Fruit fly (Drosophila melanogaster) whole organism, embryonic: ENCODE measurements around the gene CG14252.
A peak's percentile ranks its signal among the peaks of the same experiment; 100 is the strongest.

Experiments
- ATbp ChIP-seq: fragments of 200-800 bp; sonication (Bioruptor generic); optimal IDR thresholded peaks from 2 replicates; lab custom pipeline; 2017; ENCODE audit warnings: missing biosample characterization, mild to moderate bottlenecking, missing genetic modification characterization, missing genetic modification reagents
- Antp ChIP-seq: fragments of 200-800 bp; sonication (Bioruptor generic); optimal IDR thresholded peaks from 3 replicates; lab custom pipeline; 2016; ENCODE audit warnings: missing biosample characterization, missing genetic modification characterization
- Atf3 ChIP-seq: fragments of 200-800 bp; sonication (Bioruptor generic); optimal IDR thresholded peaks from 3 replicates; lab custom pipeline; 2016; ENCODE audit warnings: missing biosample characterization, missing genetic modification characterization
- CG12104 ChIP-seq: fragments of 200-800 bp; sonication (Bioruptor generic); optimal IDR thresholded peaks from 3 replicates; lab custom pipeline; 2016; ENCODE audit warnings: missing biosample characterization, missing genetic modification characterization
- CG12299 ChIP-seq: fragments of 200-800 bp; sonication (Bioruptor generic); optimal IDR thresholded peaks from 2 replicates; lab custom pipeline; 2018; ENCODE audit warnings: missing biosample characterization, mild to moderate bottlenecking, missing genetic modification characterization
- CG12659 ChIP-seq: fragments of 200-800 bp; sonication (Bioruptor generic); optimal IDR thresholded peaks from 3 replicates; lab custom pipeline; 2017; ENCODE audit warnings: mild to moderate bottlenecking, missing biosample characterization, missing genetic modification reagents, missing genetic modification characterization
- CG13894 ChIP-seq: fragments of 200-800 bp; sonication (Bioruptor generic); optimal IDR thresholded peaks from 3 replicates; lab custom pipeline; 2018; ENCODE audit warnings: missing biosample characterization, mild to moderate bottlenecking, missing genetic modification characterization, moderate library complexity
- CG14050 ChIP-seq: fragments of 200-800 bp; sonication (Bioruptor generic); IDR thresholded peaks from 3 replicates; pipeline ENCODE4 v1.3.6; 2022; ENCODE audit warnings: missing biosample characterization, missing genetic modification characterization
- CG15011 ChIP-seq: fragments of 200-800 bp; sonication (Bioruptor generic); optimal IDR thresholded peaks from 3 replicates; lab custom pipeline; 2018; ENCODE audit warnings: missing biosample characterization, mild to moderate bottlenecking, missing genetic modification characterization
- CG18619 ChIP-seq: fragments of 200-800 bp; sonication (Bioruptor generic); optimal IDR thresholded peaks from 3 replicates; lab custom pipeline; 2017; ENCODE audit warnings: missing biosample characterization, mild to moderate bottlenecking, missing genetic modification characterization
- CG18764 ChIP-seq: fragments of 200-800 bp; sonication (Bioruptor generic); optimal IDR thresholded peaks from 3 replicates; lab custom pipeline; 2016; ENCODE audit warnings: missing biosample characterization, missing genetic modification characterization
- CG33213 ChIP-seq: fragments of 200-800 bp; sonication (Bioruptor generic); optimal IDR thresholded peaks from 3 replicates; lab custom pipeline; 2016; ENCODE audit warnings: missing biosample characterization, missing genetic modification characterization
- CG4854 ChIP-seq: fragments of 200-800 bp; sonication (Bioruptor generic); optimal IDR thresholded peaks from 2 replicates; lab custom pipeline; 2016; ENCODE audit warnings: missing biosample characterization, missing genetic modification characterization, inconsistent platforms
- CG6254 ChIP-seq: fragments of 200-800 bp; sonication (Bioruptor generic); optimal IDR thresholded peaks from 3 replicates; lab custom pipeline; 2017; ENCODE audit warnings: mild to moderate bottlenecking, missing biosample characterization, missing genetic modification reagents, missing genetic modification characterization
- CG7372 ChIP-seq: fragments of 200-800 bp; sonication (Bioruptor generic); IDR thresholded peaks from 2 replicates; pipeline ENCODE4 v1.3.6; 2022; ENCODE audit warnings: missing biosample characterization, missing genetic modification characterization
- CG7556 ChIP-seq: fragments of 200-800 bp; sonication (Bioruptor generic); optimal IDR thresholded peaks from 2 replicates; lab custom pipeline; 2017; ENCODE audit warnings: missing biosample characterization, mild to moderate bottlenecking, missing genetic modification characterization
- CG9437 ChIP-seq: fragments of 200-800 bp; sonication (Bioruptor generic); optimal IDR thresholded peaks from 2 replicates; lab custom pipeline; 2018; ENCODE audit warnings: missing biosample characterization, mild to moderate bottlenecking, missing genetic modification characterization
- CoRest ChIP-seq: fragments of 200-800 bp; sonication (Bioruptor generic); optimal IDR thresholded peaks from 3 replicates; lab custom pipeline; 2018; ENCODE audit warnings: missing biosample characterization, mild to moderate bottlenecking, missing genetic modification characterization, moderate library complexity
- Dad ChIP-seq: fragments of 200-800 bp; sonication (Bioruptor generic); optimal IDR thresholded peaks from 3 replicates; lab custom pipeline; 2016; ENCODE audit warnings: missing biosample characterization, missing genetic modification characterization
- Dp ChIP-seq: fragments of 200-800 bp; sonication (Bioruptor generic); optimal IDR thresholded peaks from 2 replicates; lab custom pipeline; 2018; ENCODE audit warnings: missing biosample characterization, mild to moderate bottlenecking, missing genetic modification characterization, moderate library complexity
- E2f2 ChIP-seq: fragments of 200-800 bp; sonication (Bioruptor generic); IDR thresholded peaks from 2 replicates; pipeline ENCODE4 v1.3.6; 2022; ENCODE audit warnings: missing biosample characterization, missing genetic modification characterization
- Fer2 ChIP-seq: fragments of 200-800 bp; sonication (Bioruptor generic); optimal IDR thresholded peaks from 2 replicates; lab custom pipeline; 2018; ENCODE audit warnings: missing biosample characterization, mild to moderate bottlenecking, missing genetic modification characterization, moderate library complexity
- H2.0 ChIP-seq: fragments of 200-800 bp; sonication (Bioruptor generic); IDR thresholded peaks from 2 replicates; pipeline ENCODE4 v1.3.6; 2022; ENCODE audit warnings: missing biosample characterization, missing genetic modification characterization
- Hr3 ChIP-seq: fragments of 200-800 bp; sonication (Bioruptor generic); optimal IDR thresholded peaks from 3 replicates; lab custom pipeline; 2016; ENCODE audit warnings: missing biosample characterization, missing genetic modification characterization
- Jarid2 ChIP-seq: fragments of 200-800 bp; sonication (Bioruptor generic); optimal IDR thresholded peaks from 3 replicates; lab custom pipeline; 2017; ENCODE audit warnings: mild to moderate bottlenecking, missing biosample characterization, missing genetic modification reagents, missing genetic modification characterization
- Mad ChIP-seq: fragments of 200-800 bp; sonication (Bioruptor generic); optimal IDR thresholded peaks from 2 replicates; lab custom pipeline; 2016; ENCODE audit warnings: missing biosample characterization, missing genetic modification characterization
- Nf-YC ChIP-seq: fragments of 200-800 bp; optimal IDR thresholded peaks from 3 replicates; lab custom pipeline; 2019; ENCODE audit warnings: missing biosample characterization, mild to moderate bottlenecking, missing genetic modification characterization, moderate library complexity
- Rx ChIP-seq: fragments of 200-800 bp; sonication (Bioruptor generic); IDR thresholded peaks from 2 replicates; pipeline ENCODE4 v1.3.6; 2022; ENCODE audit warnings: missing biosample characterization, missing genetic modification characterization
- Scr ChIP-seq: fragments of 200-800 bp; sonication (Bioruptor generic); IDR thresholded peaks from 2 replicates; pipeline ENCODE4 v1.3.6; 2022; ENCODE audit warnings: missing biosample characterization, missing genetic modification characterization; ENCODE audit not compliant: partially characterized antibody
- Sox100B ChIP-seq: fragments of 200-800 bp; sonication (Bioruptor generic); optimal IDR thresholded peaks from 3 replicates; lab custom pipeline; 2018; ENCODE audit warnings: missing biosample characterization, mild to moderate bottlenecking, missing genetic modification characterization
- ash1 ChIP-seq: fragments of 200-800 bp; sonication (Bioruptor generic); optimal IDR thresholded peaks from 2 replicates; lab custom pipeline; 2018; ENCODE audit warnings: missing biosample characterization, mild to moderate bottlenecking, missing genetic modification characterization
- cas ChIP-seq: fragments of 200-800 bp; sonication (Bioruptor generic); IDR thresholded peaks from 2 replicates; pipeline ENCODE4 v1.3.6; 2022; ENCODE audit warnings: missing biosample characterization, missing genetic modification characterization
- ci ChIP-seq: fragments of 200-800 bp; sonication (Bioruptor generic); IDR thresholded peaks from 3 replicates; pipeline ENCODE4 v1.3.6; 2022; ENCODE audit warnings: missing biosample characterization, missing genetic modification characterization
- cwo ChIP-seq: fragments of 200-800 bp; sonication (Bioruptor generic); optimal IDR thresholded peaks from 3 replicates; lab custom pipeline; 2017; ENCODE audit warnings: missing biosample characterization, missing genetic modification characterization, mild to moderate bottlenecking, moderate library complexity, missing genetic modification reagents
- disco-r ChIP-seq: fragments of 200-800 bp; sonication (Bioruptor generic); optimal IDR thresholded peaks from 2 replicates; lab custom pipeline; 2016; ENCODE audit warnings: missing biosample characterization, missing genetic modification characterization
- dm ChIP-seq: fragments of 200-800 bp; sonication (Bioruptor generic); optimal IDR thresholded peaks from 3 replicates; lab custom pipeline; 2016; ENCODE audit warnings: missing biosample characterization, missing genetic modification characterization
- dpn ChIP-seq, 2 experiments: fragments of 200-800 bp; sonication (Bioruptor generic); optimal IDR thresholded peaks; 3 replicates each; lab custom pipeline; 2016; ENCODE audit warnings: missing biosample characterization in 2 of 2, missing genetic modification characterization in 2 of 2
- fd102C ChIP-seq: fragments of 200-800 bp; sonication (Bioruptor generic); optimal IDR thresholded peaks from 2 replicates; lab custom pipeline; 2018; ENCODE audit warnings: missing biosample characterization, mild to moderate bottlenecking, missing genetic modification characterization, moderate library complexity
- gce ChIP-seq: fragments of 200-800 bp; sonication (Bioruptor generic); IDR thresholded peaks from 3 replicates; pipeline ENCODE4 v1.3.6; 2022; ENCODE audit warnings: missing biosample characterization, missing genetic modification characterization
- gfzf ChIP-seq: fragments of 200-800 bp; sonication (Bioruptor generic); optimal IDR thresholded peaks from 2 replicates; lab custom pipeline; 2016; ENCODE audit warnings: missing biosample characterization, mild to moderate bottlenecking, missing genetic modification characterization, moderate library complexity
- klu ChIP-seq: fragments of 200-800 bp; sonication (Bioruptor generic); IDR thresholded peaks from 2 replicates; pipeline ENCODE4 v1.3.6; 2022; ENCODE audit warnings: missing biosample characterization, missing genetic modification characterization
- nmo ChIP-seq: fragments of 200-800 bp; sonication (Bioruptor generic); optimal IDR thresholded peaks from 2 replicates; lab custom pipeline; 2018; ENCODE audit warnings: missing biosample characterization, mild to moderate bottlenecking, missing genetic modification characterization, moderate library complexity
- p53 ChIP-seq: fragments of 200-800 bp; sonication (Bioruptor generic); optimal IDR thresholded peaks from 2 replicates; lab custom pipeline; 2016; ENCODE audit warnings: missing biosample characterization, missing genetic modification characterization
- pnt ChIP-seq: fragments of 200-800 bp; sonication (Bioruptor generic); optimal IDR thresholded peaks from 3 replicates; lab custom pipeline; 2016; ENCODE audit warnings: missing biosample characterization, missing genetic modification characterization
- sna ChIP-seq: fragments of 200-800 bp; sonication (Bioruptor generic); IDR thresholded peaks from 2 replicates; pipeline ENCODE4 v1.3.6; 2022; ENCODE audit warnings: missing biosample characterization, missing genetic modification characterization; ENCODE audit not compliant: partially characterized antibody
- so ChIP-seq: fragments of 200-800 bp; sonication (Bioruptor generic); IDR thresholded peaks from 3 replicates; pipeline ENCODE4 v1.3.6; 2022; ENCODE audit warnings: missing biosample characterization, missing genetic modification characterization
- ssp ChIP-seq: fragments of 200-800 bp; sonication (Bioruptor generic); IDR thresholded peaks from 2 replicates; pipeline ENCODE4 v1.3.6; 2022; ENCODE audit warnings: missing biosample characterization, missing genetic modification characterization
- tna ChIP-seq: fragments of 200-800 bp; sonication (Bioruptor generic); IDR thresholded peaks from 2 replicates; pipeline ENCODE4 v1.3.6; 2022; ENCODE audit warnings: missing biosample characterization, missing genetic modification characterization; ENCODE audit not compliant: partially characterized antibody
- trh ChIP-seq: fragments of 200-800 bp; sonication (Bioruptor generic); optimal IDR thresholded peaks from 2 replicates; lab custom pipeline; 2016; ENCODE audit warnings: missing biosample characterization, missing genetic modification characterization
- yki ChIP-seq: fragments of >200 bp; optimal IDR thresholded peaks from 3 replicates; lab custom pipeline; 2018
- zen2 ChIP-seq: fragments of 200-800 bp; sonication (Bioruptor generic); IDR thresholded peaks from 3 replicates; pipeline ENCODE4 v1.3.6; 2022; ENCODE audit warnings: missing biosample characterization, missing genetic modification characterization; ENCODE audit not compliant: partially characterized antibody

Gene CG14252

dm6 chr3R:26915463-26915925, 29.8 kb upstream of the CG14252 start, which contains the start of gene CG46339 (continued):
- peak; percentile 79 for TF ChIP-seq ash1
- TF ChIP-seq Dp (GFP tag; lab: Kevin White, UChicago) = no peak
- TF ChIP-seq zen2 = no peak
- TF ChIP-seq Atf3 = no peak
- TF ChIP-seq cas (GFP tag; lab: Robert Waterston, UW) = 0 out of 2 replicates have a peak, but pooled peaks have one; percentile 36
- TF ChIP-seq CG12659 = peak; percentile 61
- TF ChIP-seq CG33213 (GFP tag; lab: Kevin White, UChicago) = peak; percentile 11
- TF ChIP-seq CG12299 (tag; lab: Kevin White, UChicago) = peak; percentile 4
- 0 out of 3 replicates have a peak, but pooled peaks have one; percentile 48 for TF ChIP-seq gce
- peak; percentile 59; the same call in 1 of the 3 replicates for TF ChIP-seq so (GFP tag; lab: Robert Waterston, UW)
- no peak for TF ChIP-seq CG9437
- no peak for TF ChIP-seq yki (lab: Kevin White, UChicago)
- 0 out of 2 replicates have a peak, but pooled peaks have one; percentile 30 for TF ChIP-seq E2f2 (GFP tag; lab: Robert Waterston, UW)
- TF ChIP-seq Nf-YC (tag; lab: Kevin White, UChicago) = peak; percentile 41
- no peak for TF ChIP-seq ATbp (GFP tag; lab: Kevin White, UChicago)
- peak; percentile 24 for TF ChIP-seq CG4854 (GFP tag; lab: Kevin White, UChicago)
- no peak for TF ChIP-seq Rx (GFP tag; lab: Robert Waterston, UW)
- no peak for TF ChIP-seq CG7372
- peak; percentile 87 for TF ChIP-seq CG13894 (tag; lab: Kevin White, UChicago)
- TF ChIP-seq CG7556 (GFP tag; lab: Kevin White, UChicago) = peak; percentile 35
- TF ChIP-seq klu (GFP tag; lab: Robert Waterston, UW) = no peak
- TF ChIP-seq Antp (GFP tag; lab: Kevin White, UChicago) = no peak
- TF ChIP-seq dm (GFP tag; lab: Kevin White, UChicago) = no peak
- peak; percentile 52; the same call in 2 of the 3 replicates for TF ChIP-seq CG14050 (GFP tag; lab: Robert Waterston, UW)
- no peak for TF ChIP-seq fd102C
- no peak for TF ChIP-seq tna (GFP tag; lab: Robert Waterston, UW)
- no peak for TF ChIP-seq CG12104 (GFP tag; lab: Kevin White, UChicago)
- peak; percentile 31 for TF ChIP-seq CG18764 (GFP tag; lab: Kevin White, UChicago)
- TF ChIP-seq CG15011 (GFP tag; lab: Kevin White, UChicago) = peak; percentile 54
- peak; percentile 37 for TF ChIP-seq Scr (GFP tag; lab: Robert Waterston, UW)
- TF ChIP-seq Mad (GFP tag; lab: Kevin White, UChicago) = no peak
- TF ChIP-seq ssp (GFP tag; lab: Robert Waterston, UW) = no peak
- no peak for TF ChIP-seq Hr3 (GFP tag; lab: Kevin White, UChicago)
- TF ChIP-seq Dad = peak; percentile 55
- no peak for TF ChIP-seq dpn (GFP tag; optimal IDR thresholded peaks at IDR 0.05; lab: Kevin White, UChicago)
- TF ChIP-seq Sox100B (GFP tag; lab: Kevin White, UChicago) = peak; percentile 47
- no peak for TF ChIP-seq sna (GFP tag; lab: Robert Waterston, UW)
- TF ChIP-seq gfzf = no peak
- TF ChIP-seq cwo (GFP tag; lab: Kevin White, UChicago) = peak; percentile 68
- peak; percentile 91 for TF ChIP-seq ci (GFP tag; lab: Robert Waterston, UW)
- no peak for TF ChIP-seq pnt (GFP tag; lab: Kevin White, UChicago)
- TF ChIP-seq H2.0 (GFP tag; lab: Robert Waterston, UW) = no peak
- TF ChIP-seq p53 = no peak
- TF ChIP-seq trh (GFP tag; lab: Kevin White, UChicago) = no peak
- TF ChIP-seq disco-r (GFP tag; lab: Kevin White, UChicago) = no peak
- no peak for TF ChIP-seq CG18619 (GFP tag; lab: Kevin White, UChicago)
- no peak for TF ChIP-seq CoRest (tag; lab: Kevin White, UChicago)
- TF ChIP-seq nmo = no peak
- peak; percentile 8 for TF ChIP-seq CG6254 (GFP tag; lab: Kevin White, UChicago)
- no peak for TF ChIP-seq Fer2 (tag; lab: Kevin White, UChicago)
- TF ChIP-seq Jarid2 (GFP tag; lab: Kevin White, UChicago) = peak; percentile 99
